Worm (Caenorhabditis elegans) whole organism, late embryonic: ENCODE data around the gene sshk-1.
A peak's percentile ranks its signal among the peaks of the same experiment; 100 is the strongest.

Experiments used
- C08G9.2 ChIP-seq: sonication (generic microtip); optimal IDR thresholded peaks from 2 replicates; lab custom pipeline; 2016; ENCODE audit warnings: mild to moderate bottlenecking, missing genetic modification characterization, moderate library complexity, missing compliant biosample characterization
- C38D4.7 ChIP-seq: fragments of 200-800 bp; sonication (Bioruptor generic); optimal IDR thresholded peaks from 2 replicates; lab custom pipeline; 2018; ENCODE audit warnings: mild to moderate bottlenecking, missing genetic modification characterization, moderate library complexity, missing compliant biosample characterization
- F13H6.1 ChIP-seq: sonication (generic microtip); optimal IDR thresholded peaks from 2 replicates; lab custom pipeline; 2016; ENCODE audit warnings: missing genetic modification characterization, missing compliant biosample characterization
- T23F11.4 ChIP-seq: fragments of 200-800 bp; sonication (Bioruptor generic); optimal IDR thresholded peaks from 2 replicates; lab custom pipeline; 2018; ENCODE audit warnings: mild to moderate bottlenecking, missing genetic modification characterization, missing compliant biosample characterization
- Y22D7AL.16 ChIP-seq: sonication (generic microtip); optimal IDR thresholded peaks from 2 replicates; lab custom pipeline; 2016; ENCODE audit warnings: missing genetic modification characterization, missing compliant biosample characterization
- ama-1 ChIP-seq: fragments of 150-350 bp; optimal IDR thresholded peaks from 2 replicates; lab custom pipeline; 2014
- ceh-14 ChIP-seq: sonication (generic microtip); optimal IDR thresholded peaks from 2 replicates; lab custom pipeline; 2016; ENCODE audit warnings: missing genotype, missing genetic modification characterization, missing compliant biosample characterization
- ceh-18 ChIP-seq: sonication (generic microtip); optimal IDR thresholded peaks from 2 replicates; lab custom pipeline; 2016; ENCODE audit warnings: missing genetic modification characterization, missing compliant biosample characterization
- ceh-19 ChIP-seq: fragments of 200-800 bp; sonication (Bioruptor generic); optimal IDR thresholded peaks from 2 replicates; lab custom pipeline; 2018; ENCODE audit warnings: mild to moderate bottlenecking, missing genetic modification characterization, missing compliant biosample characterization
- ceh-2 ChIP-seq: sonication (generic microtip); optimal IDR thresholded peaks from 2 replicates; lab custom pipeline; 2016; ENCODE audit warnings: missing genotype, missing genetic modification characterization, missing compliant biosample characterization
- ceh-22 ChIP-seq: sonication (generic microtip); optimal IDR thresholded peaks from 2 replicates; lab custom pipeline; 2017; ENCODE audit warnings: missing biosample characterization, missing genetic modification characterization
- ceh-31 ChIP-seq: sonication (generic microtip); optimal IDR thresholded peaks from 2 replicates; lab custom pipeline; 2016; ENCODE audit warnings: missing genetic modification characterization, missing compliant biosample characterization
- ceh-34 ChIP-seq: sonication (generic microtip); optimal IDR thresholded peaks from 2 replicates; lab custom pipeline; 2016; ENCODE audit warnings: mild to moderate bottlenecking, missing genetic modification characterization, missing compliant biosample characterization
- ceh-45 ChIP-seq: fragments of 200-800 bp; sonication (Bioruptor generic); IDR thresholded peaks from 2 replicates; pipeline ENCODE4 v1.3.6; 2022; ENCODE audit warnings: missing genetic modification reagents, missing genetic modification characterization, missing compliant biosample characterization
- ceh-6 ChIP-seq: fragments of 200-800 bp; sonication (Bioruptor generic); optimal IDR thresholded peaks from 2 replicates; lab custom pipeline; 2018; ENCODE audit warnings: mild to moderate bottlenecking, missing genetic modification characterization, missing compliant biosample characterization
- dmd-4 ChIP-seq: sonication (generic microtip); optimal IDR thresholded peaks from 2 replicates; lab custom pipeline; 2016; ENCODE audit warnings: borderline replicate concordance, missing genetic modification characterization, missing compliant biosample characterization
- dve-1 ChIP-seq: sonication (generic microtip); optimal IDR thresholded peaks from 2 replicates; lab custom pipeline; 2017; ENCODE audit warnings: antibody characterized with exemption, mild to moderate bottlenecking, missing genetic modification characterization, missing compliant biosample characterization
- elt-2 ChIP-seq: sonication (generic microtip); optimal IDR thresholded peaks from 2 replicates; lab custom pipeline; 2016; ENCODE audit warnings: missing genetic modification reagents, missing genetic modification characterization, missing compliant biosample characterization
- elt-4 ChIP-seq: sonication (generic microtip); optimal IDR thresholded peaks from 2 replicates; lab custom pipeline; 2016; ENCODE audit warnings: missing genetic modification characterization, missing compliant biosample characterization
- ets-4 ChIP-seq: sonication (generic microtip); optimal IDR thresholded peaks from 2 replicates; lab custom pipeline; 2016; ENCODE audit warnings: missing genetic modification characterization, missing compliant biosample characterization
- eyg-1 ChIP-seq: sonication (generic microtip); optimal IDR thresholded peaks from 2 replicates; lab custom pipeline; 2016; ENCODE audit warnings: missing genotype, missing genetic modification characterization, missing compliant biosample characterization
- fkh-10 ChIP-seq: fragments of 150-350 bp; optimal IDR thresholded peaks from 2 replicates; lab custom pipeline; 2014; ENCODE audit warnings: missing biosample characterization, missing genetic modification reagents, missing genetic modification characterization
- fkh-6 ChIP-seq: sonication (generic microtip); optimal IDR thresholded peaks from 2 replicates; lab custom pipeline; 2016; ENCODE audit warnings: missing genetic modification characterization, missing compliant biosample characterization
- gmeb-2 ChIP-seq: sonication (generic microtip); optimal IDR thresholded peaks from 2 replicates; lab custom pipeline; 2016; ENCODE audit warnings: missing genetic modification characterization, inconsistent platforms, missing compliant biosample characterization
- hlh-30 ChIP-seq: sonication (generic microtip); optimal IDR thresholded peaks from 2 replicates; lab custom pipeline; 2017; ENCODE audit warnings: antibody characterized with exemption, missing genetic modification characterization, missing compliant biosample characterization; ENCODE audit not compliant: insufficient read depth
- hlh-6 ChIP-seq: sonication (generic microtip); optimal IDR thresholded peaks from 2 replicates; lab custom pipeline; 2016; ENCODE audit warnings: missing genotype, missing genetic modification characterization, missing compliant biosample characterization
- hlh-8 ChIP-seq: sonication (generic microtip); optimal IDR thresholded peaks from 2 replicates; lab custom pipeline; 2016; ENCODE audit warnings: missing genotype, missing genetic modification characterization, missing compliant biosample characterization
- lim-6 ChIP-seq: sonication (generic microtip); optimal IDR thresholded peaks from 2 replicates; lab custom pipeline; 2016; ENCODE audit warnings: missing genetic modification characterization, missing compliant biosample characterization
- madf-2 ChIP-seq: sonication (generic microtip); optimal IDR thresholded peaks from 2 replicates; lab custom pipeline; 2017; ENCODE audit warnings: missing genetic modification characterization, missing compliant biosample characterization
- mec-3 ChIP-seq: sonication (generic microtip); optimal IDR thresholded peaks from 2 replicates; lab custom pipeline; 2016; ENCODE audit warnings: borderline replicate concordance, missing genetic modification characterization, missing compliant biosample characterization
- nfya-1 ChIP-seq: sonication (generic microtip); optimal IDR thresholded peaks from 2 replicates; lab custom pipeline; 2017; ENCODE audit warnings: missing genetic modification characterization, mild to moderate bottlenecking, missing compliant biosample characterization, antibody characterized with exemption, moderate library complexity
- nhr-232 ChIP-seq: sonication (generic microtip); optimal IDR thresholded peaks from 2 replicates; lab custom pipeline; 2016; ENCODE audit warnings: missing genetic modification characterization, missing compliant biosample characterization
- npax-4 ChIP-seq: sonication (generic microtip); optimal IDR thresholded peaks from 2 replicates; lab custom pipeline; 2016; ENCODE audit warnings: missing genetic modification characterization, missing compliant biosample characterization
- odd-2 ChIP-seq: sonication (generic microtip); optimal IDR thresholded peaks from 2 replicates; lab custom pipeline; 2017; ENCODE audit warnings: antibody characterized with exemption, mild to moderate bottlenecking, missing genetic modification characterization, missing compliant biosample characterization
- pag-3 ChIP-seq: sonication (generic microtip); optimal IDR thresholded peaks from 2 replicates; lab custom pipeline; 2016; ENCODE audit warnings: missing compliant biosample characterization, missing genetic modification characterization, borderline replicate concordance
- pat-9 ChIP-seq: fragments of 200-800 bp; sonication (Bioruptor generic); optimal IDR thresholded peaks from 2 replicates; lab custom pipeline; 2018; ENCODE audit warnings: mild to moderate bottlenecking, missing genetic modification characterization, moderate library complexity, missing compliant biosample characterization
- pax-1 ChIP-seq: fragments of 150-350 bp; optimal IDR thresholded peaks from 2 replicates; lab custom pipeline; 2014; ENCODE audit warnings: missing biosample characterization, missing genetic modification characterization
- pqm-1 ChIP-seq: sonication (generic microtip); optimal IDR thresholded peaks from 2 replicates; lab custom pipeline; 2016; ENCODE audit warnings: missing genetic modification characterization, missing compliant biosample characterization
- pros-1 ChIP-seq: fragments of 150-350 bp; optimal IDR thresholded peaks from 2 replicates; lab custom pipeline; 2014; ENCODE audit warnings: missing biosample characterization, missing genetic modification reagents, missing genetic modification characterization
- ref-2 ChIP-seq: sonication (generic microtip); optimal IDR thresholded peaks from 2 replicates; lab custom pipeline; 2016; ENCODE audit warnings: missing genetic modification characterization, missing compliant biosample characterization
- sdc-2 ChIP-seq: sonication (generic microtip); optimal IDR thresholded peaks from 2 replicates; lab custom pipeline; 2016; ENCODE audit warnings: missing genotype, missing genetic modification characterization, missing compliant biosample characterization
- sox-4 ChIP-seq: sonication (generic microtip); optimal IDR thresholded peaks from 2 replicates; lab custom pipeline; 2017; ENCODE audit warnings: mild to moderate bottlenecking, missing genetic modification characterization, inconsistent platforms, missing compliant biosample characterization
- tbx-7 ChIP-seq: sonication (generic microtip); optimal IDR thresholded peaks from 2 replicates; lab custom pipeline; 2016; ENCODE audit warnings: missing genotype, missing genetic modification characterization, missing compliant biosample characterization
- ttx-3 ChIP-seq: sonication (generic microtip); optimal IDR thresholded peaks from 2 replicates; lab custom pipeline; 2016; ENCODE audit warnings: missing genetic modification reagents, missing genetic modification characterization, missing compliant biosample characterization
- unc-55 ChIP-seq: sonication (generic microtip); optimal IDR thresholded peaks from 2 replicates; lab custom pipeline; 2017; ENCODE audit warnings: missing biosample characterization, missing genetic modification reagents, missing genetic modification characterization
- unc-86 ChIP-seq: sonication (generic microtip); optimal IDR thresholded peaks from 2 replicates; lab custom pipeline; 2016; ENCODE audit warnings: missing genetic modification characterization, missing compliant biosample characterization
- zip-5 ChIP-seq: sonication (generic microtip); optimal IDR thresholded peaks from 2 replicates; lab custom pipeline; 2016; ENCODE audit warnings: missing genetic modification characterization, missing compliant biosample characterization
- ztf-16 ChIP-seq: sonication (generic microtip); optimal IDR thresholded peaks from 2 replicates; lab custom pipeline; 2017; ENCODE audit warnings: missing genetic modification characterization, missing compliant biosample characterization

The sshk-1 gene

ce11 chrV:20775269-20775668, 40.7 kb upstream of the sshk-1 start, which contains the start of gene F38A6.4:
Gene F38A6.4 (minus strand): TSS chrV:20775369.
- TF ChIP-seq C38D4.7 (GFP tag; lab: Kevin White, UChicago), result no peak
- TF ChIP-seq hlh-6 (tag; lab: Kevin White, UChicago), result no peak
- TF ChIP-seq fkh-10, result no peak
- no peak for TF ChIP-seq F13H6.1 (tag; lab: Kevin White, UChicago)
- TF ChIP-seq nfya-1 (tag; lab: Kevin White, UChicago), result no peak
- TF ChIP-seq ttx-3 (tag; lab: Kevin White, UChicago), result no peak
- no peak for TF ChIP-seq odd-2
- no peak for TF ChIP-seq nhr-232
- no peak for TF ChIP-seq ceh-19 (GFP tag; lab: Kevin White, UChicago)
- TF ChIP-seq npax-4, result no peak
- no peak for TF ChIP-seq unc-55 (GFP tag; lab: Kevin White, UChicago)
- TF ChIP-seq C08G9.2 (tag; lab: Kevin White, UChicago), result no peak
- TF ChIP-seq unc-86 (tag; lab: Kevin White, UChicago), result no peak
- TF ChIP-seq Y22D7AL.16 (tag; lab: Kevin White, UChicago), result no peak
- TF ChIP-seq pax-1 (tag; lab: Kevin White, UChicago), result no peak
- TF ChIP-seq madf-2, result no peak
- no peak for TF ChIP-seq ceh-34 (tag; lab: Kevin White, UChicago)
- TF ChIP-seq elt-2 (tag; lab: Kevin White, UChicago), result no peak
- TF ChIP-seq pag-3 (tag; lab: Kevin White, UChicago), result no peak

- TF ChIP-seq fkh-6 (tag; lab: Kevin White, UChicago) (no peak), dmd-4 (tag; lab: Kevin White, UChicago) (no peak), ceh-6 (GFP tag; lab: Kevin White, UChicago) (no peak), pat-9 (tag; lab: Kevin White, UChicago) (no peak), pros-1 (no peak), mec-3 (no peak), ceh-45 (GFP tag; lab: Robert Waterston, UW) (no peak), ceh-2 (tag; lab: Kevin White, UChicago) (no peak), eyg-1 (tag; lab: Kevin White, UChicago) (no peak)
Measured at ce11 chrV:20776761-20777160, 39.2 kb upstream of the sshk-1 start.

- TF ChIP-seq ceh-34 (tag; lab: Kevin White, UChicago) (peak; percentile 73), dmd-4 (tag; lab: Kevin White, UChicago) (no peak), ztf-16 (tag; lab: Kevin White, UChicago) (no peak), ceh-6 (GFP tag; lab: Kevin White, UChicago) (no peak), pqm-1 (tag; lab: Kevin White, UChicago) (peak; percentile 78), pax-1 (tag; lab: Kevin White, UChicago) (peak; percentile 75), ceh-19 (GFP tag; lab: Kevin White, UChicago) (no peak), sdc-2 (tag; lab: Kevin White, UChicago) (peak; percentile 65), hlh-30 (tag; lab: Kevin White, UChicago) (peak; percentile 98), ref-2 (peak; percentile 73), ceh-18 (tag; lab: Kevin White, UChicago) (peak; percentile 95), madf-2 (peak; percentile 80), odd-2 (no peak), tbx-7 (tag; lab: Kevin White, UChicago) (peak; percentile 21), pros-1 (peak; percentile 15), lim-6 (tag; lab: Kevin White, UChicago) (no peak), ceh-14 (tag; lab: Kevin White, UChicago) (peak; percentile 61), elt-2 (tag; lab: Kevin White, UChicago) (peak; percentile 27), ama-1 (lab: Kevin White, UChicago) (no peak), Y22D7AL.16 (tag; lab: Kevin White, UChicago) (peak; percentile 10), ceh-22 (tag; lab: Kevin White, UChicago) (peak; percentile 85), fkh-6 (tag; lab: Kevin White, UChicago) (no peak), ets-4 (tag; lab: Kevin White, UChicago) (peak; percentile 44), dve-1 (peak; percentile 59), elt-4 (tag; lab: Kevin White, UChicago) (no peak), unc-55 (GFP tag; lab: Kevin White, UChicago) (peak; percentile 94), T23F11.4 (GFP tag; lab: Kevin White, UChicago) (no peak), hlh-8 (tag; lab: Kevin White, UChicago) (peak; percentile 78), sox-4 (tag; lab: Kevin White, UChicago) (no peak), ceh-31 (tag; lab: Kevin White, UChicago) (peak; percentile 94), zip-5 (tag; lab: Kevin White, UChicago) (no peak), F13H6.1 (tag; lab: Kevin White, UChicago) (peak; percentile 81), gmeb-2 (tag; lab: Kevin White, UChicago) (peak; percentile 11)
Measured at ce11 chrV:20778257-20778697, 37.7 kb upstream of the sshk-1 start.
